Worm (Caenorhabditis elegans) whole organism, midembryonic: ENCODE data around the gene grl-2.

Experiments used
- cog-1 ChIP-seq: sonication (generic microtip); optimal IDR thresholded peaks from 2 replicates; lab custom pipeline; 2016; ENCODE audit warnings: missing genetic modification characterization, missing compliant biosample characterization
- flt-1 ChIP-seq: fragments of 200-800 bp; sonication (Bioruptor generic); IDR thresholded peaks from 2 replicates; pipeline ENCODE4 v1.3.6; 2022; ENCODE audit warnings: missing genetic modification characterization, missing compliant biosample characterization
- ztf-23 ChIP-seq: fragments of 200-800 bp; sonication (Bioruptor generic); IDR thresholded peaks from 2 replicates; pipeline ENCODE4 v1.3.6; 2022; ENCODE audit warnings: missing genetic modification reagents, missing genetic modification characterization, missing compliant biosample characterization

DNA sequence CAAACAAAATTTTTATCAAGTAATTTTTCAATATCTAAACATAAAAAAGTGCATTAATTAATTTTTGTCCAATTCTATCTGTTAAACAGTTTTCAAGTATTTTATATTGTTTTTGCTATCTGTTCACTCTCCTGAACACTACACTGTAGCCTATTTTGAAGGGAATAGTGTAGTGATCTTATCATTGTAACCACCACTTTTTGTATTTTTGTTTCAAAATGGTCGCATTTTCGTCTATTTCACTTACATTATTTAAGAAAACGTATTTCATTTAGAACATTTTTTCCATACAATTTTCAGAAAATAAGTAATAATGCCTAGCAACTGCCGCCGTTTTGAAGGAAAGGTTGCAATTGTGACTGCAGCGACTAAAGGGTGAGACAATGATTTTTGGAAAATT is 22.6 kb upstream of the grl-2 start, which contains the start of gene dhrs-4:
- TF ChIP-seq flt-1 (GFP tag; lab: Robert Waterston, UW) (no peak), ztf-23 (GFP tag; lab: Robert Waterston, UW) (no peak), cog-1 (tag; lab: Kevin White, UChicago) (no peak)
